Worm (Caenorhabditis elegans): ENCODE results near the gene emc-2.

Gene emc-2

DNA sequence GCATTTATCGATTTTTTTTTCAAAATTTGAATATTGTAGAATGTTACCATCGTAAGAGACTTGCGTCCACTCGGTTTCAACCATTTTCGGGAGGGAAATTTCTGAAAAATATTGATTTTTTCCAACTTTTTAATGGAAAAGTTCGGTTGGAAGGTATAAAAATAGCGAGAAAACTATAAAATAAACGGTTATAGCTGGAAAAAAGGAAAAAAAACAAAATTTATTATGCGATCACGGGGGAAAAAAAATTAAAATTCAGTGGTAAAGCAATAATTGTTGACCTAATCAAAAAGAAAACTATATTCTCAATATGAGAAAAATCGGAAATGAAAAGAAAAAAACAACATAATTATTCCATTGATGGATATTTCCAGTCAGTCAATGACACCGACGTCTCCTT, at the start of gene emc-2:
emc-2 (minus strand) TSS at position 101 of the 400 bp plus-strand sequence.
- TF ChIP-seq lin-32 (GFP tag; optimal IDR thresholded peaks at IDR 0.05) (no peak), elt-3 (tag; optimal IDR thresholded peaks at IDR 0.05) (no peak), pha-4 (tag; optimal IDR thresholded peaks at IDR 0.05) (no peak), bed-3 (GFP tag; optimal IDR thresholded peaks at IDR 0.05) (no peak), sptf-1 (tag; optimal IDR thresholded peaks at IDR 0.05) (no peak), flh-1 (GFP tag; optimal IDR thresholded peaks at IDR 0.05) (no peak), mls-2 (tag; optimal IDR thresholded peaks at IDR 0.05) (no peak), unc-120 (tag; optimal IDR thresholded peaks at IDR 0.05; ENCODE audit: poor library complexity, severe bottlenecking) (no peak), unc-62 (GFP tag; optimal IDR thresholded peaks at IDR 0.05) (no peak), snpc-4 (tag; optimal IDR thresholded peaks at IDR 0.05) (no peak), nhr-2 (tag; optimal IDR thresholded peaks at IDR 0.05) (no peak), ceh-39 (tag; optimal IDR thresholded peaks at IDR 0.05) (no peak), drap-1 (GFP tag; optimal IDR thresholded peaks at IDR 0.05) (no peak), mep-1 (tag; optimal IDR thresholded peaks at IDR 0.05) (no peak)

DNA sequence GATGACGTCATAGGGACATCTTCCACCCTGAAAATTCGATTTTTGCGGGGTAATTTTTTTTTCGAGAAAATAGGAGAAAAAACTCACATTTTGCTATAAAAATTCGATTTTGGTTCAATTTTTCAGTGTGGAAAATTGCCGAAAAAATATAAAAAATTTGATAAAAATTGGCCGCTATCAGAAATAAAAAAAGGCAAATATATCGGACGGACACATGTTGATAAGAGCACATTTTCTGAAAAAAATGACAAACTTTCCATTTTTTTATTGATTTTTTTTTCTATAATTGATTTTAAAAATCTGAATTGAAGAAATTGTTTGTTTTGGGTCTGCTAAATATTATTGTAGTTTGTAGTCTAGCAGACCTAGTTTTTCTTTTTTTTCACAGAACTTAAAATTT, 49.5 kb upstream of the emc-2 start, which contains the start of gene C13A10.1:
C13A10.1 (minus strand) TSS at position 170 of the 400 bp plus-strand sequence.
- no peak for TF ChIP-seq nhr-2 (tag; optimal IDR thresholded peaks at IDR 0.05)
- TF ChIP-seq drap-1 (GFP tag; optimal IDR thresholded peaks at IDR 0.05) = no peak
- TF ChIP-seq bed-3 (GFP tag; optimal IDR thresholded peaks at IDR 0.05) = no peak
- no peak for TF ChIP-seq unc-120 (tag; optimal IDR thresholded peaks at IDR 0.05; ENCODE audit: poor library complexity, severe bottlenecking)
- no peak for TF ChIP-seq elt-3 (tag; optimal IDR thresholded peaks at IDR 0.05)
- TF ChIP-seq ztf-11 (tag; optimal IDR thresholded peaks at IDR 0.05) = no peak
- no peak for TF ChIP-seq zip-8 (tag; optimal IDR thresholded peaks at IDR 0.05)
- TF ChIP-seq nhr-76 (tag; optimal IDR thresholded peaks at IDR 0.05) = no peak
- TF ChIP-seq sem-2 (GFP tag; optimal IDR thresholded peaks at IDR 0.05) = no peak
- TF ChIP-seq ceh-39 (tag; optimal IDR thresholded peaks at IDR 0.05) = no peak
- TF ChIP-seq nhr-28 (tag; optimal IDR thresholded peaks at IDR 0.05) = no peak
- no peak for TF ChIP-seq nhr-12 (tag; optimal IDR thresholded peaks at IDR 0.05)
- no peak for TF ChIP-seq snpc-4 (tag; optimal IDR thresholded peaks at IDR 0.05)
- TF ChIP-seq ceh-83 (GFP tag; optimal IDR thresholded peaks at IDR 0.05) = no peak
- no peak for TF ChIP-seq mab-5 (tag; optimal IDR thresholded peaks at IDR 0.05)
- no peak for TF ChIP-seq cnd-1 (tag; optimal IDR thresholded peaks at IDR 0.05)

DNA sequence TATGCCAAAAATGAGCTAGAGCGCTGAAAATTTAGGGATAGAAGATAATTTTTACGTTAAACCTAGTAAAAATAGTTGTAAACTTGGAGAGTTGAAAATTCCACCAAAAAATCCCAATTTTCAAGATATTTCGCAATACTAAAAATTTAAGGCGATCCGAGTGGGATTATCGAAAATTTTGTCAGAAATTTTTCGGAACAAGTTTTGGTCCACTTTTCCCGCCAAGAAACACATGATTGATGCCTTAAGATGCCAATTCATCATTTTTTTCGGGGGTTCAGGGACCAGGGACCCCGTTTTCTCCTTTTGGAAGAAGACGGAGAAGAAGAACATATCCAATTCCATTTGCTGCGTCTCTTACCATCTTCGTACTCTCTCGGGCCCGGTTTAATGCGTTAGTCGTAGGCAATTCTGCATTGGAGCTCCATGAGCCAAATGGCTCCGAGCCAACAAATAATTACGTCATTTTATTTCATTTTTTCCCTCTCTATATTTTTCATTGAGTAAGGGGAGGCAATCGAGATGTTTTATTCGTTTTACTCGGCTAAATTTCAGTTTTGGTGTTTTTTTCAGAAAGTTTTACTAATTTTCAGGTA, 38.7 kb upstream of the emc-2 start:
- TF ChIP-seq ces-1 (GFP tag; optimal IDR thresholded peaks at IDR 0.05) (peak; percentile 71), mab-5 (tag; optimal IDR thresholded peaks at IDR 0.05) (no peak)

ce11 chrII:1343748-1344147, 37.8 kb upstream of the emc-2 start:
- peak; percentile 94 for TF ChIP-seq ces-1 (GFP tag; optimal IDR thresholded peaks at IDR 0.05)
- no peak for TF ChIP-seq ceh-43 (GFP tag; optimal IDR thresholded peaks at IDR 0.05)
- no peak for TF ChIP-seq lsy-2 (tag; optimal IDR thresholded peaks at IDR 0.05)
- TF ChIP-seq mep-1 (tag; optimal IDR thresholded peaks at IDR 0.05) = no peak

DNA sequence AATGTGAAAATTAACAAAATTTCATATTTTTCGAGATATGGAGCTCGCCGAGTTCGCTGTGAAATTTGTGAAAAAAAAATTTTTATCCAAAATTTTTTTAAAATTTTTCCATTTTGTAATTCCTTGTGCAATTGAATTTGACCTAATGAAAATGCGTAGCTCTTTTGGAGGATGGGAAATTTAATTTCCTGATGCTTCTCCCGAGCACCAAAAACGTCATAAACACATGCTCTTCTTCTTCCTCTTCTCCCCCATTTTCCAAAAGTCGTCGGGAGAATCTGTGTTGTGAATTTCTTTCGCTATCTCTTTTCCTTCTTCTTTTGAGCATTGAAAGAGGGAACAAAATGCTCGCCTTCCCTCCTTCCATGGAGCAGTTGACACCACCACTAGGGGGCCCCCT, 35.5 kb upstream of the emc-2 start:
- TF ChIP-seq ham-2 (GFP tag; optimal IDR thresholded peaks at IDR 0.05) = no peak
- no peak for TF ChIP-seq unc-39 (tag; optimal IDR thresholded peaks at IDR 0.05)
- peak; percentile 98 for TF ChIP-seq ces-1 (GFP tag; optimal IDR thresholded peaks at IDR 0.05)

DNA sequence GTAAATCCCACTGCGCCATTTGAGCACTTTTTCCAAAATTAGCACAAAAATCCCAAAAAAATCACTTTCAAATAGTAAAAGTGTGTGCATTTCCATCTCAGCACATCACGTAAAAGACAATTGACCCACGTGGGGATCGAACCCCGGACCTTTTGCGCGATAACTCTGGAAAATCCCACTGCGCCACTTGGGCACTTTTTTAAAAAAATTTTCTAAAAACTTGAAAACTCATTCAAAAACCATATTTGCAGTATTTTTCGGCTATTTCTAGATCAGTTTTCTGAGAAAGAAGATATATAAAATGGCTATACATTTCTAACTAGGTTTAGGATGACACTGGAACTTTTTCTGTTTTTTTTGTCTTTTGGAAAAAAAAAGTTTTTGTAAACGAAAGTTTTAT, 34.1 kb upstream of the emc-2 start:
- TF ChIP-seq hlh-1 (tag; optimal IDR thresholded peaks at IDR 0.05) (no peak), cnd-1 (tag; optimal IDR thresholded peaks at IDR 0.05) (no peak), sem-2 (GFP tag; optimal IDR thresholded peaks at IDR 0.05) (no peak), unc-62 (GFP tag; optimal IDR thresholded peaks at IDR 0.05) (no peak)

ce11 chrII:1338196-1338595, 32.3 kb upstream of the emc-2 start:
- no peak for TF ChIP-seq blmp-1 (tag; optimal IDR thresholded peaks at IDR 0.05)
- peak; percentile 44 for TF ChIP-seq ces-1 (GFP tag; optimal IDR thresholded peaks at IDR 0.05)
- peak; percentile 6 for TF ChIP-seq hlh-1 (tag; optimal IDR thresholded peaks at IDR 0.05)
- no peak for TF ChIP-seq unc-39 (tag; optimal IDR thresholded peaks at IDR 0.05)
- no peak for TF ChIP-seq M03D4.4 (tag; optimal IDR thresholded peaks at IDR 0.05)
- no peak for TF ChIP-seq ceh-39 (tag; optimal IDR thresholded peaks at IDR 0.05)
- TF ChIP-seq nhr-12 (tag; optimal IDR thresholded peaks at IDR 0.05) = no peak
